Fruit fly (Drosophila melanogaster): Measurements from ENCODE around the gene Rev1.

Rev1 gene

dm6 chr3L:633272-634254 lies 20.6 kb upstream of the Rev1 start (continued):
- TF ChIP-seq CG8478 (optimal IDR thresholded peaks at IDR 0.05) (peak; percentile 40), CG3726 (GFP tag; IDR thresholded peaks at IDR 0.05) (peak; percentile 77; the same call in 1 of the 3 replicates), gfzf (GFP tag; optimal IDR thresholded peaks at IDR 0.05) (no peak), CG18262 (tag; optimal IDR thresholded peaks at IDR 0.05) (peak; percentile 91), CG10462 (GFP tag; optimal IDR thresholded peaks at IDR 0.05) (peak; percentile 78), ato (GFP tag; IDR thresholded peaks at IDR 0.05; ENCODE audit: partially characterized antibody) (no peak), ewg (GFP tag; optimal IDR thresholded peaks at IDR 0.05) (peak; percentile 87), CG11085 (GFP tag; IDR thresholded peaks at IDR 0.05) (no peak), CG6272 (GFP tag; IDR thresholded peaks at IDR 0.05) (peak; percentile 77), CG9817 (tag; optimal IDR thresholded peaks at IDR 0.05) (peak; percentile 68), CG17829 (tag; optimal IDR thresholded peaks at IDR 0.05) (peak; percentile 90), CG10147 (GFP tag; optimal IDR thresholded peaks at IDR 0.05) (peak; percentile 49), Lim3 (GFP tag; IDR thresholded peaks at IDR 0.05) (peak; percentile 58; the same call in 1 of the 2 replicates), toy (GFP tag; IDR thresholded peaks at IDR 0.05) (0 out of 2 replicates have a peak, but pooled peaks have one; percentile 17), mirr (GFP tag; optimal IDR thresholded peaks at IDR 0.05) (no peak), bab2 (GFP tag; optimal IDR thresholded peaks at IDR 0.05) (peak; percentile 89), CG17186 (GFP tag; optimal IDR thresholded peaks at IDR 0.05) (peak; percentile 54), CG13287 (GFP tag; IDR thresholded peaks at IDR 0.05; ENCODE audit: partially characterized antibody) (no peak), HmgD (GFP tag; optimal IDR thresholded peaks at IDR 0.05) (peak; percentile 57), salm (tag; optimal IDR thresholded peaks at IDR 0.05) (peak; percentile 59), usp (GFP tag; optimal IDR thresholded peaks at IDR 0.05) (no peak), Taf1 (GFP tag; IDR thresholded peaks at IDR 0.05) (0 out of 2 replicates have a peak, but pooled peaks have one; percentile 24), CG9437 (GFP tag; optimal IDR thresholded peaks at IDR 0.05) (peak; percentile 75), gsb (GFP tag; IDR thresholded peaks at IDR 0.05) (no peak), CG3281 (GFP tag; optimal IDR thresholded peaks at IDR 0.05) (peak; percentile 33), CkIIα-i1 (GFP tag; IDR thresholded peaks at IDR 0.05) (no peak), CG17359 (tag; optimal IDR thresholded peaks at IDR 0.05) (peak; percentile 89), pnt (GFP tag; optimal IDR thresholded peaks at IDR 0.05) (peak; percentile 88), Gsc (GFP tag; IDR thresholded peaks at IDR 0.05) (no peak; the same call in 1 of the 2 replicates), CG4424 (GFP tag; optimal IDR thresholded peaks at IDR 0.05) (peak; percentile 92), dysf (GFP tag; IDR thresholded peaks at IDR 0.05) (peak; percentile 78; the same call in 2 of the 3 replicates), H15 (GFP tag; IDR thresholded peaks at IDR 0.05) (peak; percentile 83), hb (GFP tag; IDR thresholded peaks at IDR 0.05; ENCODE audit: partially characterized antibody) (no peak), Eip74EF (GFP tag; optimal IDR thresholded peaks at IDR 0.05) (peak in 1 of 2 experiments; percentile 81), kay (GFP tag; optimal IDR thresholded peaks at IDR 0.05) (peak; percentile 29), Adf1 (GFP tag; IDR thresholded peaks at IDR 0.05) (peak; percentile 83), Optix (GFP tag; IDR thresholded peaks at IDR 0.05) (peak; percentile 88), Scr (GFP tag; IDR thresholded peaks at IDR 0.05; ENCODE audit: partially characterized antibody) (no peak), stc (GFP tag; IDR thresholded peaks at IDR 0.05) (peak; percentile 86), CG10321 (GFP tag; IDR thresholded peaks at IDR 0.05) (0 out of 2 replicates have a peak, but pooled peaks have one; percentile 43), CG2202 (tag; optimal IDR thresholded peaks at IDR 0.05) (peak; percentile 86), CG7556 (GFP tag; optimal IDR thresholded peaks at IDR 0.05) (peak; percentile 80), CG13424 (tag; optimal IDR thresholded peaks at IDR 0.05) (peak; percentile 85), CG6683 (GFP tag; optimal IDR thresholded peaks at IDR 0.05) (peak; percentile 27), CoRest (tag; optimal IDR thresholded peaks at IDR 0.05) (peak; percentile 88), otp (GFP tag; IDR thresholded peaks at IDR 0.05) (peak; percentile 93), run (tag; optimal IDR thresholded peaks at IDR 0.05) (peak; percentile 59), p53 (GFP tag; optimal IDR thresholded peaks at IDR 0.05) (peak; percentile 70)
